Fruit fly (Drosophila melanogaster): ENCODE data around the gene CG6321.

CG6321 gene

DNA sequence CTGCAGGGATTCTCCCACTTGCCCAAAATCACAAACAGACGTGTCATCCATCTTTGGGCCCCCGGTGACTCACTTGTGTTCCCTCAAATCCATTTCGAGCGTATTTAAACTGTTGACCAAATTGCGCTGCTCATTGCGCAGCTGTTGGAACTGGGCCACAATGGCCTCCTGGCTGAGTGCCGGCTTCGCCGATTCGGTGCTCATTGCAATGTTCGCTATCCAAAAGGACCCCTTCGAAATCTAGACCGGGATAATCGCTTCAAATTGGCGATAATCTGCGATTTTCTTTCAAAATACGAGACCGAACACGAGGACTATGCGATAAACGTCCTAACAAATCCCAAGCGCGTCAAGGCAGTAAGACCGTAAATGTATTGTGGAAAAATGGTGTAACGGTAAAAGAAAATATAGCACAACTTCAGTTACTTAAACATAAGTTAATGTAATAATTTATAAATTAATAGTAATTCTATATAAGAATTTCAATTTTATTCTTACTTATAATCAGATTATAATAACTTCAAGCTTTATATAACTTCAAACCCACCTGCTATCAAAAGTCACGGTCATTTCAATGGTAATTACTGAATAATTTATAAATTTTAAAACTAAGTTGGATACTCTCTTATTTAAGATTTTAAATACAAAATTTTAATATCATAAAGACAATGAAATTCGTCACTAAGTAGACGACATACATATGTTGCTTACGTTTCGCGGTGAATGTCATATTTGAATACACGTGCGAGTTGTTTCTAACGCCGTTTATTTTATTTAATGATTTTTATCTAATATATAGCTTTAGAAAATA, 13.2 kb upstream of the CG6321 start, which contains the start of the genes Pfdn2 and Noc1 (continued):
- no peak for TF ChIP-seq lbe (GFP tag; optimal IDR thresholded peaks at IDR 0.05)
- no peak for TF ChIP-seq sr (GFP tag; IDR thresholded peaks at IDR 0.05)
- TF ChIP-seq CG8281 (tag; optimal IDR thresholded peaks at IDR 0.05) = no peak
- TF ChIP-seq Med (GFP tag) = peak; percentile 76
- no peak for TF ChIP-seq kah (GFP tag; optimal IDR thresholded peaks at IDR 0.05)
- no peak for TF ChIP-seq Antp (GFP tag; optimal IDR thresholded peaks at IDR 0.05)
- TF ChIP-seq CG15479 (GFP tag; optimal IDR thresholded peaks at IDR 0.05) = peak; percentile 6
- TF ChIP-seq jumu (GFP tag; optimal IDR thresholded peaks at IDR 0.05) = no peak
- no peak for TF ChIP-seq Sry-δ (GFP tag; optimal IDR thresholded peaks at IDR 0.05)
- peak; percentile 45 for TF ChIP-seq lilli (GFP tag; optimal IDR thresholded peaks at IDR 0.05)
- no peak for TF ChIP-seq CG7963 (GFP tag; IDR thresholded peaks at IDR 0.05; ENCODE audit: partially characterized antibody)
- no peak for TF ChIP-seq CG7786 (GFP tag; optimal IDR thresholded peaks at IDR 0.05)
- TF ChIP-seq Neu2 (GFP tag; optimal IDR thresholded peaks at IDR 0.05; ENCODE audit: borderline replicate concordance) = no peak
- no peak for TF ChIP-seq klu (GFP tag; IDR thresholded peaks at IDR 0.05)
- no peak for TF ChIP-seq ase (GFP tag; IDR thresholded peaks at IDR 0.05)
- no peak for TF ChIP-seq CG6254 (GFP tag; optimal IDR thresholded peaks at IDR 0.05)
- no peak for TF ChIP-seq CTCF (GFP tag; optimal IDR thresholded peaks at IDR 0.05)
- no peak for TF ChIP-seq schlank (tag; optimal IDR thresholded peaks at IDR 0.05)
- no peak for TF ChIP-seq Adf1 (GFP tag; IDR thresholded peaks at IDR 0.05)
- no peak for TF ChIP-seq Ravus (GFP tag; IDR thresholded peaks at IDR 0.05)
- no peak for TF ChIP-seq Fer2 (tag; optimal IDR thresholded peaks at IDR 0.05)
- TF ChIP-seq bab2 (GFP tag; optimal IDR thresholded peaks at IDR 0.05) = no peak
- TF ChIP-seq lmd (GFP tag; IDR thresholded peaks at IDR 0.05) = peak; percentile 49
- TF ChIP-seq ab (GFP tag; optimal IDR thresholded peaks at IDR 0.05) = no peak
- TF ChIP-seq z (GFP tag; IDR thresholded peaks at IDR 0.05) = no peak
- TF ChIP-seq Dip3 (GFP tag; optimal IDR thresholded peaks at IDR 0.05) = no peak
- TF ChIP-seq CG3995 (GFP tag; optimal IDR thresholded peaks at IDR 0.05) = peak; percentile 60
- no peak for TF ChIP-seq GATAe (GFP tag; conservative IDR thresholded peaks at IDR 0.05)
- TF ChIP-seq onecut (GFP tag; IDR thresholded peaks at IDR 0.05) = no peak
- no peak for TF ChIP-seq vfl (GFP tag; optimal IDR thresholded peaks at IDR 0.05)
- TF ChIP-seq Ssrp (tag; optimal IDR thresholded peaks at IDR 0.05) = peak; percentile 70
- no peak for TF ChIP-seq Dek (tag; optimal IDR thresholded peaks at IDR 0.05)
- no peak for TF ChIP-seq CG8765 (GFP tag; IDR thresholded peaks at IDR 0.05)
- no peak for TF ChIP-seq Hr39 (optimal IDR thresholded peaks at IDR 0.05)
- 0 out of 2 replicates have a peak, but pooled peaks have one; percentile 30 for TF ChIP-seq CG32767 (GFP tag; IDR thresholded peaks at IDR 0.05)
- TF ChIP-seq grn (GFP tag; optimal IDR thresholded peaks at IDR 0.05) = no peak
- TF ChIP-seq CG1024 (GFP tag; IDR thresholded peaks at IDR 0.05) = no peak
- no peak for TF ChIP-seq Nf-YA (GFP tag; IDR thresholded peaks at IDR 0.05)
- TF ChIP-seq CG8924 (tag; optimal IDR thresholded peaks at IDR 0.05) = peak; percentile 50
- TF ChIP-seq unpg (GFP tag; optimal IDR thresholded peaks at IDR 0.05) = no peak
- TF ChIP-seq CG18262 (tag; optimal IDR thresholded peaks at IDR 0.05) = peak; percentile 66
- no peak for TF ChIP-seq CG11247 (GFP tag; IDR thresholded peaks at IDR 0.05)
- no peak for TF ChIP-seq ERR (GFP tag; optimal IDR thresholded peaks at IDR 0.05)
- TF ChIP-seq Blimp-1 (GFP tag; optimal IDR thresholded peaks at IDR 0.05) = no peak
- TF ChIP-seq CG14860 (GFP tag; IDR thresholded peaks at IDR 0.05; ENCODE audit: partially characterized antibody) = no peak
- no peak for TF ChIP-seq pfk (GFP tag; optimal IDR thresholded peaks at IDR 0.05)
- peak; percentile 43; the same call in 1 of the 2 replicates for TF ChIP-seq CG14014 (GFP tag; IDR thresholded peaks at IDR 0.05)
- no peak for TF ChIP-seq CG2199 (GFP tag; IDR thresholded peaks at IDR 0.05)
- TF ChIP-seq stc (GFP tag; IDR thresholded peaks at IDR 0.05) = 0 out of 2 replicates have a peak, but pooled peaks have one; percentile 25
- peak; percentile 44; the same call in 1 of the 2 replicates for TF ChIP-seq esg (GFP tag; conservative IDR thresholded peaks at IDR 0.05)
- no peak for TF ChIP-seq her (GFP tag; optimal IDR thresholded peaks at IDR 0.05)
- no peak for TF ChIP-seq Dad (GFP tag; optimal IDR thresholded peaks at IDR 0.05)

All from whole organism, embryonic.